Fruit fly (Drosophila melanogaster): Measurements from ENCODE around the gene Tdh.
A peak's percentile ranks its signal among the peaks of the same experiment; 100 is the strongest.

Gene Tdh

dm6 chr3L:20518805-20519503, 52.2 kb downstream of the Tdh start, which contains the start of gene BNIP3 (continued):
- TF ChIP-seq Nf-YB (GFP tag; optimal IDR thresholded peaks at IDR 0.05) (peak; percentile 24), CG9817 (tag; optimal IDR thresholded peaks at IDR 0.05) (no peak), CG14860 (GFP tag; IDR thresholded peaks at IDR 0.05; ENCODE audit: partially characterized antibody) (no peak), Dref (GFP tag; IDR thresholded peaks at IDR 0.05) (no peak), Hand (GFP tag; optimal IDR thresholded peaks at IDR 0.05) (no peak), fd96Cb (tag; optimal IDR thresholded peaks at IDR 0.05) (no peak), crc (GFP tag; optimal IDR thresholded peaks at IDR 0.05) (no peak), Bteb2 (GFP tag; optimal IDR thresholded peaks at IDR 0.05) (no peak), chinmo (GFP tag; IDR thresholded peaks at IDR 0.05; ENCODE audit: partially characterized antibody) (peak; percentile 85; the same call in 2 of the 4 replicates), slbo (GFP tag; IDR thresholded peaks at IDR 0.05) (no peak), Eip74EF (GFP tag; optimal IDR thresholded peaks at IDR 0.05) (peak in 1 of 2 experiments; percentile 21), BEAF-32 (GFP tag; optimal IDR thresholded peaks at IDR 0.05) (peak; percentile 40), ranshi (GFP tag; IDR thresholded peaks at IDR 0.05) (no peak), Sox100B (GFP tag; optimal IDR thresholded peaks at IDR 0.05) (no peak), CG1603 (tag; optimal IDR thresholded peaks at IDR 0.05) (peak; percentile 61), CG8089 (GFP tag; optimal IDR thresholded peaks at IDR 0.05) (no peak), Blimp-1 (GFP tag; optimal IDR thresholded peaks at IDR 0.05) (no peak), Hr78 (GFP tag; optimal IDR thresholded peaks at IDR 0.05) (no peak), CG32532 (GFP tag; IDR thresholded peaks at IDR 0.05) (no peak), Trl (optimal IDR thresholded peaks at IDR 0.05) (no peak), Trl (GFP tag; optimal IDR thresholded peaks at IDR 0.05) (no peak), unpg (GFP tag; optimal IDR thresholded peaks at IDR 0.05) (no peak), Hsf (GFP tag; optimal IDR thresholded peaks at IDR 0.05) (no peak), Aef1 (GFP tag; IDR thresholded peaks at IDR 0.05) (peak; percentile 23; the same call in 1 of the 3 replicates), hb (GFP tag; IDR thresholded peaks at IDR 0.05; ENCODE audit: partially characterized antibody) (no peak), aop (GFP tag; IDR thresholded peaks at IDR 0.05) (no peak), CG34422 (GFP tag; IDR thresholded peaks at IDR 0.05) (peak; percentile 23; the same call in 1 of the 3 replicates), CG15269 (tag; optimal IDR thresholded peaks at IDR 0.05) (no peak), scrt (GFP tag; optimal IDR thresholded peaks at IDR 0.05) (no peak), sisA (GFP tag; IDR thresholded peaks at IDR 0.05) (no peak), CG8478 (optimal IDR thresholded peaks at IDR 0.05) (no peak), insv (GFP tag; optimal IDR thresholded peaks at IDR 0.05) (no peak), onecut (GFP tag; IDR thresholded peaks at IDR 0.05) (peak; percentile 13; the same call in 1 of the 2 replicates), CoRest (tag; optimal IDR thresholded peaks at IDR 0.05) (peak; percentile 27), Awh (GFP tag; IDR thresholded peaks at IDR 0.05) (no peak), CG32772 (GFP tag; IDR thresholded peaks at IDR 0.05) (no peak), ssp (GFP tag; IDR thresholded peaks at IDR 0.05) (no peak), CG3726 (GFP tag; IDR thresholded peaks at IDR 0.05) (no peak), chif (GFP tag; optimal IDR thresholded peaks at IDR 0.05) (no peak), mld (GFP tag; IDR thresholded peaks at IDR 0.05; ENCODE audit: partially characterized antibody) (no peak), Bgb (GFP tag; IDR thresholded peaks at IDR 0.05; ENCODE audit: partially characterized antibody) (peak; percentile 36; the same call in 1 of the 2 replicates), Dbx (GFP tag; IDR thresholded peaks at IDR 0.05) (no peak), CG15073 (GFP tag; optimal IDR thresholded peaks at IDR 0.05) (no peak), sc (optimal IDR thresholded peaks at IDR 0.05) (no peak), sc (GFP tag; optimal IDR thresholded peaks at IDR 0.05) (no peak), tx (GFP tag; optimal IDR thresholded peaks at IDR 0.05) (no peak), Dek (tag; optimal IDR thresholded peaks at IDR 0.05) (no peak), CG17361 (GFP tag; IDR thresholded peaks at IDR 0.05) (no peak), CrebB (tag; optimal IDR thresholded peaks at IDR 0.05) (no peak), HmgZ (tag; optimal IDR thresholded peaks at IDR 0.05) (peak; percentile 47)
